Fruit fly (Drosophila melanogaster) whole organism, embryonic: ENCODE measurements around the gene Dpm3.

Source experiments
- BEAF-32 ChIP-seq: fragments of 200-800 bp; sonication (Bioruptor generic); optimal IDR thresholded peaks from 3 replicates; lab custom pipeline; 2017; ENCODE audit warnings: missing biosample characterization, missing genetic modification characterization, mild to moderate bottlenecking, moderate library complexity, missing genetic modification reagents
- CG13624 ChIP-seq: fragments of 200-800 bp; sonication (Bioruptor generic); optimal IDR thresholded peaks from 2 replicates; lab custom pipeline; 2016; ENCODE audit warnings: missing biosample characterization, missing genetic modification characterization
- CG15269 ChIP-seq: fragments of 200-800 bp; sonication (Bioruptor generic); optimal IDR thresholded peaks from 2 replicates; lab custom pipeline; 2018; ENCODE audit warnings: missing biosample characterization, mild to moderate bottlenecking, missing genetic modification characterization, moderate library complexity
- CG17359 ChIP-seq: fragments of 200-800 bp; sonication (Bioruptor generic); optimal IDR thresholded peaks from 3 replicates; lab custom pipeline; 2018; ENCODE audit warnings: missing biosample characterization, mild to moderate bottlenecking, missing genetic modification characterization, moderate library complexity
- CG18476 ChIP-seq: fragments of 200-800 bp; sonication (Bioruptor generic); optimal IDR thresholded peaks from 2 replicates; lab custom pipeline; 2016; ENCODE audit warnings: missing biosample characterization, mild to moderate bottlenecking, missing genetic modification characterization
- CG2678 ChIP-seq: fragments of 200-800 bp; sonication (Bioruptor generic); optimal IDR thresholded peaks from 3 replicates; lab custom pipeline; 2019; ENCODE audit warnings: missing biosample characterization, mild to moderate bottlenecking, missing genetic modification characterization, moderate library complexity
- CG2712 ChIP-seq: fragments of 200-800 bp; optimal IDR thresholded peaks from 3 replicates; lab custom pipeline; 2019; ENCODE audit warnings: missing biosample characterization, mild to moderate bottlenecking, missing genetic modification characterization, moderate library complexity
- CG30403 ChIP-seq: fragments of 200-800 bp; sonication (Bioruptor generic); optimal IDR thresholded peaks from 3 replicates; lab custom pipeline; 2016; ENCODE audit warnings: missing biosample characterization, missing genetic modification characterization
- CG30431 ChIP-seq: fragments of 200-800 bp; sonication (Bioruptor generic); optimal IDR thresholded peaks from 2 replicates; lab custom pipeline; 2017; ENCODE audit warnings: missing biosample characterization, missing genetic modification characterization
- CG34224 ChIP-seq: fragments of 200-800 bp; sonication (Bioruptor generic); IDR thresholded peaks from 3 replicates; pipeline ENCODE4 v1.3.6; 2022; ENCODE audit warnings: missing biosample characterization, missing genetic modification characterization; ENCODE audit not compliant: partially characterized antibody
- CG7556 ChIP-seq: fragments of 200-800 bp; sonication (Bioruptor generic); optimal IDR thresholded peaks from 2 replicates; lab custom pipeline; 2017; ENCODE audit warnings: missing biosample characterization, mild to moderate bottlenecking, missing genetic modification characterization
- CG8478 ChIP-seq: fragments of >200 bp; optimal IDR thresholded peaks from 2 replicates; lab custom pipeline; 2018
- CG9215 ChIP-seq: fragments of 200-800 bp; sonication (Bioruptor generic); IDR thresholded peaks from 2 replicates; pipeline ENCODE4 v1.3.6; 2022; ENCODE audit warnings: missing biosample characterization, missing genetic modification characterization
- CG9876 ChIP-seq: fragments of 200-800 bp; sonication (Bioruptor generic); optimal IDR thresholded peaks from 2 replicates; lab custom pipeline; 2016; ENCODE audit warnings: missing biosample characterization, missing genetic modification characterization
- Doc2 ChIP-seq: fragments of 200-800 bp; sonication (Bioruptor generic); IDR thresholded peaks from 2 replicates; pipeline ENCODE4 v1.3.6; 2022; ENCODE audit warnings: missing biosample characterization, missing genetic modification characterization
- E2f1 ChIP-seq: fragments of 200-800 bp; sonication (Bioruptor generic); IDR thresholded peaks from 2 replicates; pipeline ENCODE4 v1.3.6; 2022; ENCODE audit warnings: missing biosample characterization, missing genetic modification characterization
- Fer3 ChIP-seq: fragments of 200-800 bp; sonication (Bioruptor generic); optimal IDR thresholded peaks from 2 replicates; lab custom pipeline; 2018; ENCODE audit warnings: missing biosample characterization, mild to moderate bottlenecking, missing genetic modification characterization, moderate library complexity
- Hr51 ChIP-seq, 2 experiments: fragments of 200-800 bp; sonication (Bioruptor generic); optimal IDR thresholded peaks; 2 replicates in 1 of 2; 3 replicates in 1 of 2; lab custom pipeline; 2016 to 2018; ENCODE audit warnings: missing biosample characterization in 2 of 2, missing genetic modification characterization in 2 of 2, mild to moderate bottlenecking in 1 of 2, moderate library complexity in 1 of 2
- Lim3 ChIP-seq: fragments of 200-800 bp; sonication (Bioruptor generic); IDR thresholded peaks from 2 replicates; pipeline ENCODE4 v1.3.6; 2022; ENCODE audit warnings: missing biosample characterization, missing genetic modification characterization
- Mes4 ChIP-seq: fragments of 200-800 bp; sonication (Bioruptor generic); optimal IDR thresholded peaks from 2 replicates; lab custom pipeline; 2016; ENCODE audit warnings: missing biosample characterization, missing genetic modification characterization
- Rfx ChIP-seq: fragments of 200-800 bp; sonication (Bioruptor generic); IDR thresholded peaks from 2 replicates; pipeline ENCODE4 v1.3.6; 2022; ENCODE audit warnings: missing biosample characterization, missing genetic modification characterization
- Scr ChIP-seq: fragments of 200-800 bp; sonication (Bioruptor generic); IDR thresholded peaks from 2 replicates; pipeline ENCODE4 v1.3.6; 2022; ENCODE audit warnings: missing biosample characterization, missing genetic modification characterization; ENCODE audit not compliant: partially characterized antibody
- Side ChIP-seq: fragments of 200-800 bp; sonication (Bioruptor generic); optimal IDR thresholded peaks from 2 replicates; lab custom pipeline; 2016; ENCODE audit warnings: missing biosample characterization, missing genetic modification characterization
- Six4 ChIP-seq: fragments of 200-800 bp; sonication (Bioruptor generic); optimal IDR thresholded peaks from 2 replicates; lab custom pipeline; 2016; ENCODE audit warnings: missing biosample characterization, missing genetic modification characterization
- Sry-δ ChIP-seq: fragments of 200-800 bp; sonication (Bioruptor generic); optimal IDR thresholded peaks from 2 replicates; lab custom pipeline; 2016; ENCODE audit warnings: missing biosample characterization, missing genetic modification characterization
- Trl ChIP-seq, 3 experiments: fragments of >200 bp in 2 of 3; fragments of 200-800 bp in 1 of 3; sonication (Bioruptor generic) in 1 of 3; optimal IDR thresholded peaks; 2 replicates in 1 of 3; 3 replicates in 2 of 3; lab custom pipeline; 2016 to 2017; ENCODE audit warnings: missing biosample characterization in 1 of 3, missing genetic modification characterization in 1 of 3
- ab ChIP-seq: fragments of 200-800 bp; sonication (Bioruptor generic); optimal IDR thresholded peaks from 2 replicates; lab custom pipeline; 2016; ENCODE audit warnings: missing biosample characterization, missing genetic modification characterization
- ac ChIP-seq: fragments of 200-800 bp; sonication (Bioruptor generic); optimal IDR thresholded peaks from 3 replicates; lab custom pipeline; 2017; ENCODE audit warnings: missing biosample characterization, mild to moderate bottlenecking, missing genetic modification characterization
- bsh ChIP-seq, 2 experiments: fragments of 200-800 bp; sonication (Bioruptor generic); optimal IDR thresholded peaks; 2 replicates each; lab custom pipeline; 2017 to 2018; ENCODE audit warnings: mild to moderate bottlenecking in 2 of 2, missing biosample characterization in 2 of 2, missing genetic modification characterization in 2 of 2, moderate library complexity in 1 of 2
- croc ChIP-seq: fragments of 200-800 bp; sonication (Bioruptor generic); conservative IDR thresholded peaks from 3 replicates; pipeline ENCODE4 v1.3.6; 2022; ENCODE audit warnings: missing biosample characterization, missing genetic modification characterization
- dimm ChIP-seq: fragments of 200-800 bp; sonication (Bioruptor generic); IDR thresholded peaks from 2 replicates; pipeline ENCODE4 v1.3.6; 2022; ENCODE audit warnings: missing biosample characterization, missing genetic modification characterization
- disco-r ChIP-seq: fragments of 200-800 bp; sonication (Bioruptor generic); optimal IDR thresholded peaks from 2 replicates; lab custom pipeline; 2016; ENCODE audit warnings: missing biosample characterization, missing genetic modification characterization
- jing ChIP-seq: fragments of 200-800 bp; sonication (Bioruptor generic); optimal IDR thresholded peaks from 2 replicates; lab custom pipeline; 2018; ENCODE audit warnings: missing biosample characterization, mild to moderate bottlenecking, missing genetic modification characterization
- lmd ChIP-seq: fragments of 200-800 bp; sonication (Bioruptor generic); IDR thresholded peaks from 2 replicates; pipeline ENCODE4 v1.3.6; 2022; ENCODE audit warnings: missing biosample characterization, missing genetic modification characterization
- mam ChIP-seq: fragments of 200-800 bp; sonication (Bioruptor generic); optimal IDR thresholded peaks from 3 replicates; lab custom pipeline; 2016; ENCODE audit warnings: missing biosample characterization, missing genetic modification characterization
- nau ChIP-seq: fragments of 200-800 bp; sonication (Bioruptor generic); optimal IDR thresholded peaks from 3 replicates; lab custom pipeline; 2017; ENCODE audit warnings: missing biosample characterization, mild to moderate bottlenecking, missing genetic modification characterization, missing genetic modification reagents
- nerfin-2 ChIP-seq: fragments of 200-800 bp; sonication (Bioruptor generic); IDR thresholded peaks from 2 replicates; pipeline ENCODE4 v1.3.6; 2022; ENCODE audit warnings: missing biosample characterization, missing genetic modification characterization; ENCODE audit not compliant: partially characterized antibody
- otp ChIP-seq: fragments of 200-800 bp; sonication (Bioruptor generic); IDR thresholded peaks from 3 replicates; pipeline ENCODE4, ENCODE4 v1.3.6; 2022; ENCODE audit warnings: missing biosample characterization, missing genetic modification characterization
- pan ChIP-seq, 4 experiments: fragments of >200 bp in 3 of 4; fragments of 200-800 bp in 1 of 4; sonication (Bioruptor generic) in 1 of 4; optimal IDR thresholded peaks in 3 of 4; IDR thresholded peaks in 1 of 4; 2 replicates each; pipeline versions ENCODE4 v1.3.6 to Lab custom; 2017 to 2022; ENCODE audit warnings: missing biosample characterization in 2 of 4, missing genetic modification characterization in 2 of 4, mixed read lengths in 1 of 4
- pros ChIP-seq: fragments of 200-800 bp; sonication (Bioruptor generic); optimal IDR thresholded peaks from 3 replicates; lab custom pipeline; 2019; ENCODE audit warnings: missing biosample characterization, mild to moderate bottlenecking, missing genetic modification characterization, moderate library complexity
- psq ChIP-seq: fragments of 200-800 bp; sonication (Bioruptor generic); optimal IDR thresholded peaks from 2 replicates; lab custom pipeline; 2017; ENCODE audit warnings: missing biosample characterization, missing genetic modification characterization
- rib ChIP-seq: fragments of 200-800 bp; sonication (Bioruptor generic); IDR thresholded peaks from 2 replicates; pipeline ENCODE4 v1.3.6; 2022; ENCODE audit warnings: missing biosample characterization, missing genetic modification characterization
- sens ChIP-seq: fragments of 200-800 bp; sonication (Bioruptor generic); peaks from one replicate; lab custom pipeline; 2016; ENCODE audit warnings: missing biosample characterization, missing genetic modification characterization
- seq ChIP-seq: fragments of 200-800 bp; sonication (Bioruptor generic); IDR thresholded peaks from 2 replicates; pipeline ENCODE4 v1.3.6; 2022; ENCODE audit warnings: missing biosample characterization, missing genetic modification characterization
- ssp ChIP-seq: fragments of 200-800 bp; sonication (Bioruptor generic); IDR thresholded peaks from 2 replicates; pipeline ENCODE4 v1.3.6; 2022; ENCODE audit warnings: missing biosample characterization, missing genetic modification characterization
- zen ChIP-seq: fragments of 200-800 bp; sonication (Bioruptor generic); optimal IDR thresholded peaks from 3 replicates; lab custom pipeline; 2018; ENCODE audit warnings: missing biosample characterization, mild to moderate bottlenecking, missing genetic modification characterization, moderate library complexity
- zfh2 ChIP-seq: fragments of 200-800 bp; sonication (Bioruptor generic); optimal IDR thresholded peaks from 2 replicates; lab custom pipeline; 2016; ENCODE audit warnings: missing biosample characterization, missing genetic modification characterization

Dpm3 gene

DNA sequence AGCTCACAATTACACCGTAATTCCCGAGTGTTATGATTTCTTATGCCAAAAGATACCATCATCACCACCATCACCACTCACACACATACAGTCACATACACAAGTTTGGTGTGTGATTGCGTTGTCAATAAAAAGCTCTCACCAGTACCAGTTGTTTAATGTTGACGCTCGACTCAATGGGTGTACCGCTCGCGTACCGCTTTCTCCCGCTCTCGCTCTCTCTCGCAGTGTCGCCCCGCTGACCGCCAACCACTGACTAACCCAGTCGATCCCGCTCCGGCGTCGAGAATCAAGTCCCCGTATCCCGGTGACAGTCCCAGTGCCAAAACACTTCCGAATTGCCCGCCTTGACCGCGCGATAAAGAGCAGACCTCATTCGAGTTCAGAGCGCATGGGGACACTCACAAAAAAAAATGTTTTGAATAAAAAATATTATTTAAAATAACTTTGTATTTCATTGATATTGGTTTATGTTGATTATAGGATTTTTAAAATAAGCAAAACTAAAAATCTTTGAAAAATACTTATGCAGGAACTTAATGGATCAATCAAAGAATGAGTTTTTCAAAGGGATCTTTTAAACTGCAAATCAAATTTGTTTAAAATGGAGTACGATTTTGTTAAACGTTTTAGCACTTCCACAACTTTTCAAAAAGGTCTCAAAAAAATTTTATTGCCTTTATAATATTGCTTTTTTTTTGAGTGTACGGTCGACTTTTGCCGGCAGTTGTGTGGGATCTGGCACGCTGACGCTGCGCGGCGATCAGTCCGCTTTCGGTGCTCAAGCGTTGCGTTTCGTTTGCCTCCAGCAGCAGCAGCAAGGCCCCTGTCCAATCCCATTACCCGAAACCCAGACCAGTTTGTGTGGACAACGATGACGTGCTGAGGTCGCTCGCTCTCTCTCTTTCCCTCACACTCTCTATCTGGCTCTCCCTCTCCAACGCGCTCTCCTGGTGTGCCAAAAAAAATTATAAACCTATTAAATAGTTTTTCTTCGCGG is 38.4 kb downstream of the Dpm3 start, which contains the start of gene Dic1 (continued):
- TF ChIP-seq dimm (peak; percentile 57), Fer3 (tag; lab: Kevin White, UChicago) (peak; percentile 97), croc (GFP tag; lab: Robert Waterston, UW) (peak; percentile 79), CG15269 (peak; percentile 97), Six4 (GFP tag; lab: Kevin White, UChicago) (peak; percentile 93), CG9215 (GFP tag; lab: Robert Waterston, UW) (peak; percentile 92), otp (GFP tag; lab: Robert Waterston, UW) (peak; percentile 71; the same call in 2 of the 3 replicates), Trl (optimal IDR thresholded peaks at IDR 0.05; lab: Kevin White, UChicago) (peak; percentile 74 to 86), Trl (GFP tag; optimal IDR thresholded peaks at IDR 0.05; lab: Kevin White, UChicago) (peak; percentile 80), CG7556 (GFP tag; lab: Kevin White, UChicago) (peak; percentile 99), CG17359 (tag; lab: Kevin White, UChicago) (peak; percentile 98), Side (GFP tag; lab: Kevin White, UChicago) (peak; percentile 76), nau (GFP tag; lab: Kevin White, UChicago) (peak; percentile 95), seq (GFP tag; lab: Robert Waterston, UW) (peak; percentile 91), CG9876 (GFP tag; lab: Kevin White, UChicago) (peak; percentile 84), E2f1 (GFP tag; lab: Robert Waterston, UW) (peak; percentile 88), rib (GFP tag; lab: Robert Waterston, UW) (peak; percentile 79), sens (GFP tag; lab: Kevin White, UChicago) (peak; percentile 99), ac (GFP tag; lab: Kevin White, UChicago) (peak; percentile 74), zfh2 (GFP tag; lab: Kevin White, UChicago) (peak; percentile 95), Scr (GFP tag; lab: Robert Waterston, UW) (peak; percentile 17; the same call in 1 of the 2 replicates), Rfx (GFP tag; lab: Robert Waterston, UW) (peak; percentile 93), CG18476 (GFP tag; lab: Kevin White, UChicago) (peak; percentile 95), nerfin-2 (GFP tag; lab: Robert Waterston, UW) (no peak), lmd (GFP tag; lab: Robert Waterston, UW) (peak; percentile 96), CG2678 (peak; percentile 99), Mes4 (GFP tag; lab: Kevin White, UChicago) (peak; percentile 85), Hr51 (GFP tag; optimal IDR thresholded peaks at IDR 0.05; lab: Kevin White, UChicago) (peak; percentile 91 to 98), disco-r (peak; percentile 76), CG30431 (GFP tag; lab: Kevin White, UChicago) (peak; percentile 93), psq (peak; percentile 87), Lim3 (peak; percentile 74), ab (GFP tag; lab: Kevin White, UChicago) (peak; percentile 84), mam (GFP tag; lab: Kevin White, UChicago) (peak; percentile 92), CG13624 (GFP tag; lab: Kevin White, UChicago) (peak; percentile 92), CG2712 (tag; lab: Kevin White, UChicago) (peak; percentile 96), zen (tag; lab: Kevin White, UChicago) (peak; percentile 93), bsh (GFP tag; optimal IDR thresholded peaks at IDR 0.05; lab: Kevin White, UChicago) (peak; percentile 85 to 96), pros (GFP tag; lab: Kevin White, UChicago) (peak; percentile 45), CG8478 (no peak), Doc2 (GFP tag; lab: Robert Waterston, UW) (0 out of 2 replicates have a peak, but pooled peaks have one; percentile 37), BEAF-32 (no peak), CG30403 (GFP tag; lab: Kevin White, UChicago) (peak; percentile 98), jing (GFP tag; lab: Kevin White, UChicago) (peak; percentile 85), Sry-δ (GFP tag; lab: Kevin White, UChicago) (peak; percentile 46), ssp (GFP tag; lab: Robert Waterston, UW) (peak; percentile 82), pan (optimal IDR thresholded peaks at IDR 0.05; lab: Kevin White, UChicago) (no peak), pan (GFP tag; optimal IDR thresholded peaks at IDR 0.05 in 1 of 2, IDR thresholded peaks at IDR 0.05 in 1 of 2) (peak in 1 of 2 experiments; percentile 93), CG34224 (GFP tag; lab: Robert Waterston, UW) (0 out of 3 replicates have a peak, but pooled peaks have one; percentile 10)
